Fruit fly (Drosophila melanogaster): ENCODE results near the gene Pde9.

dm6 chrX:12923258-12923901, 26.3 kb upstream of the Pde9 start:
- TF ChIP-seq dmrt93B (GFP tag; optimal IDR thresholded peaks at IDR 0.05): peak; percentile 36
- no peak for TF ChIP-seq Hr78 (GFP tag; optimal IDR thresholded peaks at IDR 0.05)
- peak; percentile 8 for TF ChIP-seq OdsH (GFP tag; optimal IDR thresholded peaks at IDR 0.05)
- TF ChIP-seq Myc (optimal IDR thresholded peaks at IDR 0.05): no peak
- TF ChIP-seq Mio (GFP tag; optimal IDR thresholded peaks at IDR 0.05): no peak
- TF ChIP-seq h (GFP tag; optimal IDR thresholded peaks at IDR 0.05): peak; percentile 37
